Worm (Caenorhabditis elegans) whole organism, L2 larva: ENCODE measurements around the gene ZK856.5.

Source experiments
- R02D3.7 ChIP-seq: fragments of 150-350 bp; optimal IDR thresholded peaks from 2 replicates; lab custom pipeline; 2014; ENCODE audit warnings: missing biosample characterization, missing genetic modification characterization
- Y55F3AM.14 ChIP-seq: fragments of 200-800 bp; sonication (Bioruptor generic); optimal IDR thresholded peaks from 2 replicates; lab custom pipeline; 2018; ENCODE audit warnings: mild to moderate bottlenecking, missing genetic modification characterization, missing compliant biosample characterization
- ZK546.5 ChIP-seq: sonication (generic microtip); optimal IDR thresholded peaks from 2 replicates; lab custom pipeline; 2017; ENCODE audit warnings: missing biosample characterization, missing genetic modification characterization
- alr-1 ChIP-seq: fragments of 150-350 bp; optimal IDR thresholded peaks from 2 replicates; lab custom pipeline; 2014; ENCODE audit warnings: missing biosample characterization, missing genetic modification characterization
- aly-2 ChIP-seq: fragments of 150-350 bp; optimal IDR thresholded peaks from 2 replicates; lab custom pipeline; 2014; ENCODE audit warnings: missing biosample characterization, missing genetic modification characterization
- ama-1 ChIP-seq: fragments of 150-350 bp; optimal IDR thresholded peaks from 2 replicates; lab custom pipeline; 2018; ENCODE audit warnings: inconsistent platforms
- blmp-1 ChIP-seq: sonication (generic microtip); optimal IDR thresholded peaks from 2 replicates; lab custom pipeline; 2017; ENCODE audit warnings: missing genetic modification characterization, mild to moderate bottlenecking, missing compliant biosample characterization, antibody characterized with exemption, moderate library complexity; ENCODE audit not compliant: insufficient read depth
- ceh-16 ChIP-seq: fragments of 150-350 bp; optimal IDR thresholded peaks from 2 replicates; lab custom pipeline; 2014; ENCODE audit warnings: missing biosample characterization, missing genetic modification characterization
- crh-2 ChIP-seq: sonication (generic microtip); optimal IDR thresholded peaks from 2 replicates; lab custom pipeline; 2017; ENCODE audit warnings: missing biosample characterization, missing genetic modification characterization
- elt-1 ChIP-seq: fragments of 150-350 bp; optimal IDR thresholded peaks from 2 replicates; lab custom pipeline; 2014; ENCODE audit warnings: missing biosample characterization, missing genetic modification characterization
- fos-1 ChIP-seq: fragments of 150-350 bp; optimal IDR thresholded peaks from 2 replicates; lab custom pipeline; 2014; ENCODE audit warnings: missing biosample characterization, missing genetic modification characterization
- gmeb-1 ChIP-seq: fragments of 150-350 bp; optimal IDR thresholded peaks from 2 replicates; lab custom pipeline; 2014; ENCODE audit warnings: missing biosample characterization, missing genetic modification characterization
- lin-39 ChIP-seq: fragments of 150-350 bp; optimal IDR thresholded peaks from 2 replicates; lab custom pipeline; 2014; ENCODE audit warnings: missing biosample characterization, missing genetic modification reagents, missing genetic modification characterization
- mab-5 ChIP-seq: fragments of 150-350 bp; optimal IDR thresholded peaks from 2 replicates; lab custom pipeline; 2014; ENCODE audit warnings: missing biosample characterization, missing genetic modification characterization
- mbf-1 ChIP-seq: sonication (generic microtip); optimal IDR thresholded peaks from 2 replicates; lab custom pipeline; 2017; ENCODE audit warnings: missing biosample characterization, missing genetic modification characterization
- nhr-10 ChIP-seq: sonication (generic microtip); optimal IDR thresholded peaks from 2 replicates; lab custom pipeline; 2017; ENCODE audit warnings: missing biosample characterization, missing genetic modification characterization
- nhr-11 ChIP-seq: fragments of 150-350 bp; optimal IDR thresholded peaks from 2 replicates; lab custom pipeline; 2014; ENCODE audit warnings: missing biosample characterization, missing genetic modification characterization
- nhr-12 ChIP-seq: fragments of 150-350 bp; optimal IDR thresholded peaks from 2 replicates; lab custom pipeline; 2014; ENCODE audit warnings: missing biosample characterization, missing genetic modification characterization
- nhr-129 ChIP-seq: fragments of 150-350 bp; optimal IDR thresholded peaks from 2 replicates; lab custom pipeline; 2014; ENCODE audit warnings: missing biosample characterization, missing genetic modification characterization
- nhr-21 ChIP-seq: fragments of 150-350 bp; optimal IDR thresholded peaks from 2 replicates; lab custom pipeline; 2014; ENCODE audit warnings: missing biosample characterization, missing genetic modification characterization
- nhr-23 ChIP-seq: fragments of 150-350 bp; optimal IDR thresholded peaks from 2 replicates; lab custom pipeline; 2014; ENCODE audit warnings: missing biosample characterization, missing genetic modification reagents, missing genetic modification characterization
- nhr-25 ChIP-seq: fragments of 150-350 bp; sonication (generic microtip); optimal IDR thresholded peaks from 3 replicates; lab custom pipeline; 2014; ENCODE audit warnings: missing biosample characterization, missing genetic modification characterization
- nhr-77 ChIP-seq: fragments of 150-350 bp; optimal IDR thresholded peaks from 2 replicates; lab custom pipeline; 2014; ENCODE audit warnings: missing biosample characterization, missing genetic modification characterization
- peb-1 ChIP-seq: fragments of 150-350 bp; optimal IDR thresholded peaks from 2 replicates; lab custom pipeline; 2014; ENCODE audit warnings: missing biosample characterization, missing genetic modification characterization
- sem-4 ChIP-seq: fragments of 150-350 bp; optimal IDR thresholded peaks from 2 replicates; lab custom pipeline; 2014; ENCODE audit warnings: missing biosample characterization, missing genetic modification reagents, missing genetic modification characterization
- skn-1 ChIP-seq: sonication (generic microtip); optimal IDR thresholded peaks from 2 replicates; lab custom pipeline; 2017; ENCODE audit warnings: missing biosample characterization, missing genetic modification characterization
- sma-9 ChIP-seq, 2 experiments: fragments of 150-350 bp in 1 of 2; sonication (generic microtip) in 1 of 2; optimal IDR thresholded peaks; 2 replicates each; lab custom pipeline; 2014 to 2016; ENCODE audit warnings: missing genetic modification characterization in 2 of 2, mild to moderate bottlenecking in 1 of 2, missing biosample characterization in 1 of 2, missing compliant biosample characterization in 1 of 2, missing genetic modification reagents in 1 of 2, moderate library complexity in 1 of 2
- unc-39 ChIP-seq: fragments of 150-350 bp; optimal IDR thresholded peaks from 2 replicates; lab custom pipeline; 2014; ENCODE audit warnings: missing biosample characterization, missing genetic modification characterization
- unc-55 ChIP-seq: fragments of 150-350 bp; sonication (generic microtip); optimal IDR thresholded peaks from 3 replicates; lab custom pipeline; 2014; ENCODE audit warnings: missing biosample characterization, missing genetic modification reagents, missing genetic modification characterization
- unc-62 ChIP-seq: fragments of 150-350 bp; optimal IDR thresholded peaks from 2 replicates; lab custom pipeline; 2014; ENCODE audit warnings: missing biosample characterization, missing genetic modification reagents, missing genetic modification characterization
- ztf-1 ChIP-seq: fragments of 200-800 bp; sonication (Bioruptor generic); conservative IDR thresholded peaks from 2 replicates; pipeline ENCODE4 v1.3.6; 2022; ENCODE audit warnings: missing genetic modification characterization, missing compliant biosample characterization
- ztf-11 ChIP-seq: sonication (generic microtip); optimal IDR thresholded peaks from 2 replicates; lab custom pipeline; 2017; ENCODE audit warnings: missing biosample characterization, missing genetic modification characterization

The ZK856.5 gene

ce11 chrV:10212627-10213026 lies 22.7 kb upstream of the ZK856.5 start, which contains the start of gene hpo-40:
hpo-40 (plus strand) TSS chrV:10212927.
- TF ChIP-seq sma-9 (GFP tag; optimal IDR thresholded peaks at IDR 0.05; lab: Kevin White, UChicago) (no peak), sma-9 (tag; optimal IDR thresholded peaks at IDR 0.05; lab: Kevin White, UChicago) (no peak), nhr-12 (tag; lab: Kevin White, UChicago) (no peak), lin-39 (tag; lab: Kevin White, UChicago) (no peak), skn-1 (no peak), blmp-1 (tag; lab: Kevin White, UChicago) (no peak), peb-1 (tag; lab: Kevin White, UChicago) (no peak), R02D3.7 (tag; lab: Kevin White, UChicago) (no peak), ceh-16 (tag; lab: Kevin White, UChicago) (no peak)

ce11 chrV:10212027-10212426 lies 22.1 kb upstream of the ZK856.5 start, which contains the start of gene zhit-3:
zhit-3 (minus strand) TSS chrV:10212127.
- TF ChIP-seq Y55F3AM.14 (GFP tag; lab: Kevin White, UChicago) (no peak), fos-1 (tag; lab: Kevin White, UChicago) (no peak), nhr-12 (tag; lab: Kevin White, UChicago) (no peak), unc-55 (GFP tag; lab: Kevin White, UChicago) (no peak), blmp-1 (tag; lab: Kevin White, UChicago) (no peak), lin-39 (tag; lab: Kevin White, UChicago) (no peak), sem-4 (tag; lab: Kevin White, UChicago) (no peak), nhr-10 (no peak), gmeb-1 (tag; lab: Kevin White, UChicago) (no peak), nhr-11 (tag; lab: Kevin White, UChicago) (no peak), ztf-1 (GFP tag; lab: Robert Waterston, UW) (no peak), sma-9 (GFP tag; optimal IDR thresholded peaks at IDR 0.05; lab: Kevin White, UChicago) (no peak), sma-9 (tag; optimal IDR thresholded peaks at IDR 0.05; lab: Kevin White, UChicago) (no peak), ztf-11 (tag; lab: Kevin White, UChicago) (no peak), aly-2 (tag; lab: Kevin White, UChicago) (no peak), nhr-129 (tag; lab: Kevin White, UChicago) (no peak), crh-2 (no peak)

- TF ChIP-seq nhr-129 (tag; lab: Kevin White, UChicago), result no peak
- TF ChIP-seq alr-1 (tag; lab: Kevin White, UChicago), result no peak
- TF ChIP-seq ZK546.5 (tag; lab: Kevin White, UChicago), result no peak
- TF ChIP-seq unc-62 (GFP tag; lab: Kevin White, UChicago), result no peak
- TF ChIP-seq nhr-23 (tag; lab: Kevin White, UChicago), result no peak
- no peak for TF ChIP-seq aly-2 (tag; lab: Kevin White, UChicago)
- no peak for TF ChIP-seq skn-1
- no peak for TF ChIP-seq nhr-10
- no peak for TF ChIP-seq ama-1 (lab: Kevin White, UChicago)
- no peak for TF ChIP-seq lin-39 (tag; lab: Kevin White, UChicago)
- TF ChIP-seq ztf-11 (tag; lab: Kevin White, UChicago), result no peak
- TF ChIP-seq sma-9 (GFP tag; optimal IDR thresholded peaks at IDR 0.05; lab: Kevin White, UChicago), result no peak
- TF ChIP-seq sma-9 (tag; optimal IDR thresholded peaks at IDR 0.05; lab: Kevin White, UChicago), result no peak
- no peak for TF ChIP-seq nhr-25 (tag; lab: Kevin White, UChicago)
- no peak for TF ChIP-seq mbf-1 (tag; lab: Kevin White, UChicago)
- TF ChIP-seq nhr-21, result no peak
- TF ChIP-seq, all 48 proteins: peak for 0
Observed at ce11 chrV:10210244-10210643, 20.3 kb upstream of the ZK856.5 start, which contains the start of gene tftc-3. tftc-3 (minus strand) TSS chrV:10210344.

ce11 chrV:10206502-10206901 lies 16.6 kb upstream of the ZK856.5 start, which contains the start of gene rpc-25:
rpc-25 (minus strand) TSS chrV:10206602.
- TF ChIP-seq nhr-25 (tag; lab: Kevin White, UChicago) (no peak), nhr-10 (no peak), unc-55 (GFP tag; lab: Kevin White, UChicago) (no peak), lin-39 (tag; lab: Kevin White, UChicago) (no peak), ama-1 (lab: Kevin White, UChicago) (no peak), nhr-77 (no peak), gmeb-1 (tag; lab: Kevin White, UChicago) (no peak)

ce11 chrV:10205483-10205882 lies 15.6 kb upstream of the ZK856.5 start, which contains the start of gene ZK856.16:
ZK856.16 (minus strand) TSS chrV:10205583.
- no peak for TF ChIP-seq sem-4 (tag; lab: Kevin White, UChicago)
- TF ChIP-seq fos-1 (tag; lab: Kevin White, UChicago), result no peak
- TF ChIP-seq mab-5 (tag; lab: Kevin White, UChicago), result no peak
- TF ChIP-seq ztf-1 (GFP tag; lab: Robert Waterston, UW), result no peak
- no peak for TF ChIP-seq nhr-11 (tag; lab: Kevin White, UChicago)
- TF ChIP-seq unc-39 (tag; lab: Kevin White, UChicago), result no peak
- TF ChIP-seq elt-1 (tag; lab: Kevin White, UChicago), result no peak
